Worm (Caenorhabditis elegans) whole organism, L2 larva: ENCODE data around the gene fbxa-90.

Experiments used
- C34F6.9 ChIP-seq: fragments of 150-350 bp; optimal IDR thresholded peaks from 2 replicates; lab custom pipeline; 2014; ENCODE audit warnings: missing biosample characterization, missing genetic modification characterization
- R02D3.7 ChIP-seq: fragments of 150-350 bp; optimal IDR thresholded peaks from 2 replicates; lab custom pipeline; 2014; ENCODE audit warnings: missing biosample characterization, missing genetic modification characterization
- Y55F3AM.14 ChIP-seq: fragments of 200-800 bp; sonication (Bioruptor generic); optimal IDR thresholded peaks from 2 replicates; lab custom pipeline; 2018; ENCODE audit warnings: mild to moderate bottlenecking, missing genetic modification characterization, missing compliant biosample characterization
- alr-1 ChIP-seq: fragments of 150-350 bp; optimal IDR thresholded peaks from 2 replicates; lab custom pipeline; 2014; ENCODE audit warnings: missing biosample characterization, missing genetic modification characterization
- aly-2 ChIP-seq: fragments of 150-350 bp; optimal IDR thresholded peaks from 2 replicates; lab custom pipeline; 2014; ENCODE audit warnings: missing biosample characterization, missing genetic modification characterization
- blmp-1 ChIP-seq: sonication (generic microtip); optimal IDR thresholded peaks from 2 replicates; lab custom pipeline; 2017; ENCODE audit warnings: missing genetic modification characterization, mild to moderate bottlenecking, missing compliant biosample characterization, antibody characterized with exemption, moderate library complexity; ENCODE audit not compliant: insufficient read depth
- crh-2 ChIP-seq: sonication (generic microtip); optimal IDR thresholded peaks from 2 replicates; lab custom pipeline; 2017; ENCODE audit warnings: missing biosample characterization, missing genetic modification characterization
- dmd-4 ChIP-seq: sonication (generic microtip); optimal IDR thresholded peaks from 2 replicates; lab custom pipeline; 2017; ENCODE audit warnings: missing biosample characterization, missing genetic modification characterization
- egl-27 ChIP-seq: sonication (generic microtip); optimal IDR thresholded peaks from 3 replicates; lab custom pipeline; 2017; ENCODE audit warnings: missing biosample characterization, missing genetic modification reagents, missing genetic modification characterization
- fos-1 ChIP-seq: fragments of 150-350 bp; optimal IDR thresholded peaks from 2 replicates; lab custom pipeline; 2014; ENCODE audit warnings: missing biosample characterization, missing genetic modification characterization
- gmeb-1 ChIP-seq: fragments of 150-350 bp; optimal IDR thresholded peaks from 2 replicates; lab custom pipeline; 2014; ENCODE audit warnings: missing biosample characterization, missing genetic modification characterization
- lin-11 ChIP-seq: fragments of 150-350 bp; sonication (generic microtip); optimal IDR thresholded peaks from 2 replicates; lab custom pipeline; 2014; ENCODE audit warnings: missing biosample characterization, missing genetic modification characterization, inconsistent platforms, mixed read lengths
- lin-39 ChIP-seq: fragments of 150-350 bp; optimal IDR thresholded peaks from 2 replicates; lab custom pipeline; 2014; ENCODE audit warnings: missing biosample characterization, missing genetic modification reagents, missing genetic modification characterization
- lsy-2 ChIP-seq, 2 experiments: fragments of 150-350 bp in 1 of 2; sonication (generic microtip) in 1 of 2; optimal IDR thresholded peaks; 2 replicates each; lab custom pipeline; 2014 to 2017; ENCODE audit warnings: missing biosample characterization in 2 of 2, missing genetic modification characterization in 2 of 2
- mab-5 ChIP-seq: fragments of 150-350 bp; optimal IDR thresholded peaks from 2 replicates; lab custom pipeline; 2014; ENCODE audit warnings: missing biosample characterization, missing genetic modification characterization
- mbf-1 ChIP-seq: sonication (generic microtip); optimal IDR thresholded peaks from 2 replicates; lab custom pipeline; 2017; ENCODE audit warnings: missing biosample characterization, missing genetic modification characterization
- mdl-1 ChIP-seq, 2 experiments: fragments of 150-350 bp in 1 of 2; sonication (generic microtip) in 1 of 2; optimal IDR thresholded peaks; 2 replicates each; lab custom pipeline; 2017; ENCODE audit warnings: missing biosample characterization in 2 of 2, missing genetic modification characterization in 2 of 2
- nhr-11 ChIP-seq: fragments of 150-350 bp; optimal IDR thresholded peaks from 2 replicates; lab custom pipeline; 2014; ENCODE audit warnings: missing biosample characterization, missing genetic modification characterization
- nhr-12 ChIP-seq: fragments of 150-350 bp; optimal IDR thresholded peaks from 2 replicates; lab custom pipeline; 2014; ENCODE audit warnings: missing biosample characterization, missing genetic modification characterization
- nhr-129 ChIP-seq: fragments of 150-350 bp; optimal IDR thresholded peaks from 2 replicates; lab custom pipeline; 2014; ENCODE audit warnings: missing biosample characterization, missing genetic modification characterization
- nhr-25 ChIP-seq: fragments of 150-350 bp; sonication (generic microtip); optimal IDR thresholded peaks from 3 replicates; lab custom pipeline; 2014; ENCODE audit warnings: missing biosample characterization, missing genetic modification characterization
- nhr-77 ChIP-seq: fragments of 150-350 bp; optimal IDR thresholded peaks from 2 replicates; lab custom pipeline; 2014; ENCODE audit warnings: missing biosample characterization, missing genetic modification characterization
- peb-1 ChIP-seq: fragments of 150-350 bp; optimal IDR thresholded peaks from 2 replicates; lab custom pipeline; 2014; ENCODE audit warnings: missing biosample characterization, missing genetic modification characterization
- sem-4 ChIP-seq: fragments of 150-350 bp; optimal IDR thresholded peaks from 2 replicates; lab custom pipeline; 2014; ENCODE audit warnings: missing biosample characterization, missing genetic modification reagents, missing genetic modification characterization
- skn-1 ChIP-seq: sonication (generic microtip); optimal IDR thresholded peaks from 2 replicates; lab custom pipeline; 2017; ENCODE audit warnings: missing biosample characterization, missing genetic modification characterization
- sma-9 ChIP-seq, 2 experiments: fragments of 150-350 bp in 1 of 2; sonication (generic microtip) in 1 of 2; optimal IDR thresholded peaks; 2 replicates each; lab custom pipeline; 2014 to 2016; ENCODE audit warnings: missing genetic modification characterization in 2 of 2, mild to moderate bottlenecking in 1 of 2, missing biosample characterization in 1 of 2, missing compliant biosample characterization in 1 of 2, missing genetic modification reagents in 1 of 2, moderate library complexity in 1 of 2
- snpc-4 ChIP-seq: fragments of 150-350 bp; optimal IDR thresholded peaks from 2 replicates; lab custom pipeline; 2014; ENCODE audit warnings: missing biosample characterization, missing genetic modification characterization
- zag-1 ChIP-seq: fragments of 150-350 bp; optimal IDR thresholded peaks from 2 replicates; lab custom pipeline; 2014; ENCODE audit warnings: missing biosample characterization, missing genetic modification characterization
- ztf-11 ChIP-seq: sonication (generic microtip); optimal IDR thresholded peaks from 2 replicates; lab custom pipeline; 2017; ENCODE audit warnings: missing biosample characterization, missing genetic modification characterization

The fbxa-90 gene

ce11 chrV:16987035-16987434 lies 20.4 kb downstream of the fbxa-90 start, which contains the start of gene Y102A5C.40:
TSS of gene Y102A5C.40 (minus strand) at chrV:16987135.
- TF ChIP-seq lin-11 (tag; lab: Kevin White, UChicago), result no peak
- TF ChIP-seq ztf-11 (tag; lab: Kevin White, UChicago), result no peak
- TF ChIP-seq nhr-25, result no peak

DNA sequence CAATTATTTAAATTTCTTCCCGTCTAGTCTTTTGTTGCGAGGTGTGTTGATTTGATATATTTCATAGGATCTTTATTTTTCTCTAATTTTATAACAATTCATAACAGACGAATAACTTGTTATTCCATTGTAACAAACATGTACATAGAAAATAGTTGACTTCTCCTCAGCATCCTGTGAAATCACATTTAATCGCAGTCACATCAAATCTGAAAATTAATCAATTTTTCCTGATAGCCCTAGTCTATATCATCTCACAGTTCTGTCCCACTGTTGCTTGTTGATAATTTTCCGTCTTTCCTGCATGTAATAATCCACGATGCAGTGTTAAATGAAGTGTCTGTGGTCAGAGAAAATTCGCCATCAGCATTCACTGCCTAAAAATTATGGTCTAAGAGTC lies 21.2 kb downstream of the fbxa-90 start:
- no peak for TF ChIP-seq peb-1 (tag; lab: Kevin White, UChicago)
- no peak for TF ChIP-seq dmd-4
- TF ChIP-seq lsy-2 (tag; optimal IDR thresholded peaks at IDR 0.05; lab: Kevin White, UChicago), result no peak
- TF ChIP-seq nhr-12, result no peak
- no peak for TF ChIP-seq aly-2 (tag; lab: Kevin White, UChicago)
- TF ChIP-seq egl-27 (tag; lab: Kevin White, UChicago), result no peak
- no peak for TF ChIP-seq sem-4 (tag; lab: Kevin White, UChicago)
- TF ChIP-seq skn-1 (tag; lab: Kevin White, UChicago), result no peak
- TF ChIP-seq R02D3.7, result no peak
- TF ChIP-seq ztf-11 (tag; lab: Kevin White, UChicago), result no peak

DNA sequence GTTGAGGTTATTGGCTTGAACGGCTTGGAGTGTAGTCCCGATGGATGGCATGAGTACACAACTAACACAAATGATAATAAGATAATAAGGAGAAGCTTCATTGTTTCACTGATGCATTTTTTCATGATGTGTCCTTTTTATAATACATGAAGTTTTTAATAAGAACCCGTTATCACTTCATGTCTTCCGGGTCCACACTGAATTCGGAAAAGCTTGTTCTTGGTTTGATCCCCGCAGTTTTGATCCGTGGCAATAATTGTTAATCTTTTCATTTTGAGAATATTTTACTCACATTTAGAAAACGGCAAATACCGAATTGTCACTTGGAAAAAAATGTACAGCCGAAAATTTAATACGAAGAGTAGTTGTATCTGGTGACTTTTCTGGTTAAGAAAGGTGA lies 22.0 kb downstream of the fbxa-90 start, which contains the start of gene Y102A5C.27:
TSS of gene Y102A5C.27 (minus strand) at position 101 of the 400 bp plus-strand sequence.
- TF ChIP-seq nhr-12, result no peak
- no peak for TF ChIP-seq blmp-1 (tag; lab: Kevin White, UChicago)
- TF ChIP-seq nhr-129 (tag; lab: Kevin White, UChicago), result no peak
- TF ChIP-seq C34F6.9, result no peak
- no peak for TF ChIP-seq zag-1 (tag; lab: Kevin White, UChicago)
- TF ChIP-seq sem-4 (tag; lab: Kevin White, UChicago), result no peak
- TF ChIP-seq lin-11 (tag; lab: Kevin White, UChicago), result no peak
- no peak for TF ChIP-seq crh-2
- no peak for TF ChIP-seq sma-9 (GFP tag; optimal IDR thresholded peaks at IDR 0.05; lab: Kevin White, UChicago)
- TF ChIP-seq sma-9 (tag; optimal IDR thresholded peaks at IDR 0.05; lab: Kevin White, UChicago), result no peak
- no peak for TF ChIP-seq fos-1 (tag; lab: Kevin White, UChicago)
- no peak for TF ChIP-seq skn-1 (tag; lab: Kevin White, UChicago)

ce11 chrV:16991734-16992133 lies 25.1 kb downstream of the fbxa-90 start, which contains the start of gene srz-95:
TSS of gene srz-95 (plus strand) at chrV:16992034.
- TF ChIP-seq alr-1 (tag; lab: Kevin White, UChicago) (no peak), mab-5 (tag; lab: Kevin White, UChicago) (no peak), fos-1 (tag; lab: Kevin White, UChicago) (no peak), nhr-11 (tag; lab: Kevin White, UChicago) (no peak), gmeb-1 (tag; lab: Kevin White, UChicago) (no peak)
- TF ChIP-seq, all 48 proteins: peak for 0

- no peak for TF ChIP-seq Y55F3AM.14 (GFP tag; lab: Kevin White, UChicago)
- no peak for TF ChIP-seq nhr-12
- TF ChIP-seq C34F6.9, result no peak
- no peak for TF ChIP-seq aly-2 (tag; lab: Kevin White, UChicago)
- no peak for TF ChIP-seq skn-1 (tag; lab: Kevin White, UChicago)
- no peak for TF ChIP-seq sma-9 (GFP tag; optimal IDR thresholded peaks at IDR 0.05; lab: Kevin White, UChicago)
- TF ChIP-seq sma-9 (tag; optimal IDR thresholded peaks at IDR 0.05; lab: Kevin White, UChicago), result no peak
- TF ChIP-seq nhr-77 (tag; lab: Kevin White, UChicago), result no peak
- TF ChIP-seq zag-1 (tag; lab: Kevin White, UChicago), result no peak
- TF ChIP-seq peb-1 (tag; lab: Kevin White, UChicago), result no peak
- TF ChIP-seq mdl-1 (tag; optimal IDR thresholded peaks at IDR 0.05; lab: Kevin White, UChicago), result no peak
- no peak for TF ChIP-seq lin-39 (tag; lab: Kevin White, UChicago)
- no peak for TF ChIP-seq nhr-129 (tag; lab: Kevin White, UChicago)
- TF ChIP-seq snpc-4 (tag; lab: Kevin White, UChicago), result no peak
- TF ChIP-seq egl-27 (tag; lab: Kevin White, UChicago), result no peak
Observed at ce11 chrV:16992383-16992782, 25.8 kb downstream of the fbxa-90 start.

ce11 chrV:17000204-17000603 lies 33.6 kb downstream of the fbxa-90 start, which contains the start of gene str-217:
TSS of gene str-217 (minus strand) at chrV:17000304.
- TF ChIP-seq blmp-1 (tag; lab: Kevin White, UChicago), result no peak
- TF ChIP-seq mbf-1 (tag; lab: Kevin White, UChicago), result no peak
